Fruit fly (Drosophila melanogaster): ENCODE results near the gene Cog4.

Gene Cog4

DNA sequence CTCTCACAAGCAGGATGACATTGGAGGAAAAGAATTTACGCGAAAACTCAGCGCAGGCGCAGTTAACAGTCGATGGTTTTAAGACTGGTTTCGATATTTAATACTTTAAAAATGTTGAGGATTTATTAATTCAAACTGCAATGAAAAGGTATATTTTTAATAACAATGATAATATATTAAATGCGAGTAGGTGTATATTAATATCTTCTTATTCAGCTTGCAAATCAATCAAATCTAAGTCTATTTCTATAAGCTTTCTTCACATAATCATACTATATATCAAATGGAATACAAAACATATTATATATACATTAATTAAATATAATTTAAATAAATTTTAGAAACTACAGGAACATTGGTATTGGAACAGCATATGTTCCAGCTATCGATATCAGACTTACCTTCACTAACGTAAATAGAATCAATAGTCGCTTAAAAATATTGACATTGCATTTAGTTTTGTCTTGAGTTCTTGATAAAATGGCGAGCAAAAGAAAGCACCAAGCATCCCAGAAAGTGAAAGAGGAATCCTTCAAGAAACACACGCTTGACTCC, 52.7 kb downstream of the Cog4 start, which contains the start of the genes TBC1D16 and holn1 (continued):
- TF ChIP-seq CG1603 (tag; optimal IDR thresholded peaks at IDR 0.05) (peak; percentile 8), bbx (GFP tag; IDR thresholded peaks at IDR 0.05; ENCODE audit: partially characterized antibody) (peak; percentile 30; the same call in 1 of the 2 replicates), CG11247 (GFP tag; IDR thresholded peaks at IDR 0.05) (no peak), oc (tag; optimal IDR thresholded peaks at IDR 0.05) (no peak), CG30431 (GFP tag; optimal IDR thresholded peaks at IDR 0.05) (no peak), CG30020 (tag; optimal IDR thresholded peaks at IDR 0.05) (peak; percentile 94), crol (GFP tag; IDR thresholded peaks at IDR 0.05) (no peak), Doc3 (GFP tag; IDR thresholded peaks at IDR 0.05; ENCODE audit: partially characterized antibody) (peak; percentile 27; the same call in 1 of the 3 replicates), Myb (GFP tag; optimal IDR thresholded peaks at IDR 0.05) (no peak), CG9727 (GFP tag; optimal IDR thresholded peaks at IDR 0.05) (no peak), da (GFP tag; optimal IDR thresholded peaks at IDR 0.05) (no peak), CG32767 (GFP tag; IDR thresholded peaks at IDR 0.05) (no peak), esg (GFP tag; conservative IDR thresholded peaks at IDR 0.05) (no peak), grn (GFP tag; optimal IDR thresholded peaks at IDR 0.05) (no peak), TFAM (GFP tag; optimal IDR thresholded peaks at IDR 0.05) (no peak), sug (tag; optimal IDR thresholded peaks at IDR 0.05) (no peak), CG8388 (GFP tag; optimal IDR thresholded peaks at IDR 0.05) (no peak), ac (GFP tag; optimal IDR thresholded peaks at IDR 0.05) (no peak), CG34376 (GFP tag; optimal IDR thresholded peaks at IDR 0.05) (no peak), hbn (GFP tag; IDR thresholded peaks at IDR 0.05; ENCODE audit: partially characterized antibody) (peak; percentile 53; the same call in 1 of the 2 replicates), stc (GFP tag; IDR thresholded peaks at IDR 0.05) (no peak), cad (GFP tag; optimal IDR thresholded peaks at IDR 0.05) (no peak), CG9609 (GFP tag; optimal IDR thresholded peaks at IDR 0.05) (no peak), pros (GFP tag; optimal IDR thresholded peaks at IDR 0.05) (no peak), CG10267 (tag; optimal IDR thresholded peaks at IDR 0.05) (peak; percentile 1), CG10274 (GFP tag; optimal IDR thresholded peaks at IDR 0.05) (no peak), gcm2 (GFP tag; optimal IDR thresholded peaks at IDR 0.05) (no peak), Poxn (GFP tag; IDR thresholded peaks at IDR 0.05) (no peak), E2f2 (GFP tag; IDR thresholded peaks at IDR 0.05) (0 out of 2 replicates have a peak, but pooled peaks have one; percentile 18)

All from whole organism, embryonic.